Worm (Caenorhabditis elegans) whole organism, early embryonic: ENCODE results near the gene F01D5.1.

Source experiments
- ama-1 ChIP-seq: fragments of 150-350 bp; optimal IDR thresholded peaks from 2 replicates; lab custom pipeline; 2014
- ceh-13 ChIP-seq: fragments of 200-800 bp; sonication (Bioruptor generic); optimal IDR thresholded peaks from 2 replicates; lab custom pipeline; 2018; ENCODE audit warnings: mild to moderate bottlenecking, missing genetic modification characterization, missing compliant biosample characterization

- TF ChIP-seq ama-1 (lab: Kevin White, UChicago) (peak; percentile 78), ceh-13 (GFP tag; lab: Kevin White, UChicago) (no peak)
Measured at ce11 chrII:14018192-14018591, 20.8 kb upstream of the F01D5.1 start.
